Worm (Caenorhabditis elegans) whole organism, midembryonic: ENCODE data around the gene far-1.

Source experiments
- T22C8.4 ChIP-seq: fragments of 200-800 bp; sonication (Bioruptor generic); IDR thresholded peaks from 2 replicates; pipeline ENCODE4 v1.3.6; 2022; ENCODE audit warnings: missing genetic modification characterization, missing compliant biosample characterization
- cog-1 ChIP-seq: sonication (generic microtip); optimal IDR thresholded peaks from 2 replicates; lab custom pipeline; 2016; ENCODE audit warnings: missing genetic modification characterization, missing compliant biosample characterization
- flt-1 ChIP-seq: fragments of 200-800 bp; sonication (Bioruptor generic); IDR thresholded peaks from 2 replicates; pipeline ENCODE4 v1.3.6; 2022; ENCODE audit warnings: missing genetic modification characterization, missing compliant biosample characterization
- klf-2 ChIP-seq: fragments of 200-800 bp; sonication (Bioruptor generic); conservative IDR thresholded peaks from 2 replicates; pipeline ENCODE4 v1.3.6; 2022; ENCODE audit warnings: missing genetic modification reagents, missing genetic modification characterization, missing compliant biosample characterization
- med-1 ChIP-seq: sonication (generic microtip); optimal IDR thresholded peaks from 2 replicates; lab custom pipeline; 2017; ENCODE audit warnings: missing genetic modification characterization, mild to moderate bottlenecking, missing compliant biosample characterization, antibody characterized with exemption, missing genetic modification reagents; ENCODE audit not compliant: insufficient read depth
- ref-1 ChIP-seq: fragments of 200-800 bp; sonication (Bioruptor generic); conservative IDR thresholded peaks from 2 replicates; pipeline ENCODE4 v1.3.6; 2022; ENCODE audit warnings: missing genetic modification reagents, missing genetic modification characterization, missing compliant biosample characterization
- tab-1 ChIP-seq: fragments of 200-800 bp; sonication (Bioruptor generic); IDR thresholded peaks from 2 replicates; pipeline ENCODE4 v1.3.6; 2022; ENCODE audit warnings: missing genetic modification characterization, missing compliant biosample characterization
- ztf-23 ChIP-seq: fragments of 200-800 bp; sonication (Bioruptor generic); IDR thresholded peaks from 2 replicates; pipeline ENCODE4 v1.3.6; 2022; ENCODE audit warnings: missing genetic modification reagents, missing genetic modification characterization, missing compliant biosample characterization
- ztf-29 ChIP-seq: fragments of 200-800 bp; sonication (Bioruptor generic); IDR thresholded peaks from 2 replicates; pipeline ENCODE4 v1.3.6; 2022; ENCODE audit warnings: missing genetic modification reagents, missing genetic modification characterization, missing compliant biosample characterization

far-1 gene

ce11 chrIII:9071372-9071771 lies 9.6 kb downstream of the far-1 start, which contains the start of gene lin-12:
Gene lin-12 (minus strand): TSS chrIII:9071472.
- no peak for TF ChIP-seq T22C8.4
- no peak for TF ChIP-seq ztf-23 (GFP tag; lab: Robert Waterston, UW)
- no peak for TF ChIP-seq tab-1 (GFP tag; lab: Robert Waterston, UW)
- TF ChIP-seq flt-1 (GFP tag; lab: Robert Waterston, UW): no peak
- no peak for TF ChIP-seq med-1 (GFP tag; lab: Kevin White, UChicago)
- TF ChIP-seq ztf-29 (GFP tag; lab: Robert Waterston, UW): no peak
- no peak for TF ChIP-seq ref-1 (GFP tag; lab: Robert Waterston, UW)
- no peak for TF ChIP-seq cog-1 (tag; lab: Kevin White, UChicago)
- no peak for TF ChIP-seq klf-2 (GFP tag; lab: Robert Waterston, UW)

ce11 chrIII:9069712-9070111 lies 11.3 kb downstream of the far-1 start:
- no peak for TF ChIP-seq ztf-23 (GFP tag; lab: Robert Waterston, UW)
- no peak for TF ChIP-seq ref-1 (GFP tag; lab: Robert Waterston, UW)

ce11 chrIII:9060267-9060666 lies 20.7 kb downstream of the far-1 start:
- TF ChIP-seq flt-1 (GFP tag; lab: Robert Waterston, UW): no peak
- TF ChIP-seq tab-1 (GFP tag; lab: Robert Waterston, UW): no peak
- TF ChIP-seq med-1 (GFP tag; lab: Kevin White, UChicago): no peak
- TF ChIP-seq ztf-23 (GFP tag; lab: Robert Waterston, UW): no peak
- TF ChIP-seq klf-2 (GFP tag; lab: Robert Waterston, UW): no peak
- TF ChIP-seq ztf-29 (GFP tag; lab: Robert Waterston, UW): no peak
- TF ChIP-seq cog-1 (tag; lab: Kevin White, UChicago): no peak
- no peak for TF ChIP-seq T22C8.4
- TF ChIP-seq ref-1 (GFP tag; lab: Robert Waterston, UW): no peak

ce11 chrIII:9058959-9059534 lies 21.9 kb downstream of the far-1 start, which contains the start of gene gst-1:
Gene gst-1 (plus strand): TSS chrIII:9059331.
- no peak for TF ChIP-seq cog-1 (tag; lab: Kevin White, UChicago)
- TF ChIP-seq med-1 (GFP tag; lab: Kevin White, UChicago): no peak
- TF ChIP-seq ref-1 (GFP tag; lab: Robert Waterston, UW): no peak
- TF ChIP-seq ztf-23 (GFP tag; lab: Robert Waterston, UW): no peak
- TF ChIP-seq T22C8.4: no peak
- TF ChIP-seq klf-2 (GFP tag; lab: Robert Waterston, UW): no peak
- TF ChIP-seq tab-1 (GFP tag; lab: Robert Waterston, UW): no peak
- no peak for TF ChIP-seq ztf-29 (GFP tag; lab: Robert Waterston, UW)
- TF ChIP-seq flt-1 (GFP tag; lab: Robert Waterston, UW): no peak

- TF ChIP-seq ref-1 (GFP tag; lab: Robert Waterston, UW): no peak
These were observed 26.4 kb downstream of the far-1 start, which contains the start of gene cls-2 for ce11 chrIII:9054414-9055147. Gene cls-2 (plus strand): TSS chrIII:9055048.

ce11 chrIII:9053740-9054252 lies 27.2 kb downstream of the far-1 start, which contains the start of gene R107.5:
Gene R107.5 (minus strand): TSS chrIII:9053790.
- peak; percentile 81 for TF ChIP-seq ztf-23 (GFP tag; lab: Robert Waterston, UW)
- no peak for TF ChIP-seq med-1 (GFP tag; lab: Kevin White, UChicago)
- no peak for TF ChIP-seq tab-1 (GFP tag; lab: Robert Waterston, UW)
- peak; percentile 78 for TF ChIP-seq flt-1 (GFP tag; lab: Robert Waterston, UW)
- TF ChIP-seq klf-2 (GFP tag; lab: Robert Waterston, UW): no peak
- TF ChIP-seq ztf-29 (GFP tag; lab: Robert Waterston, UW): no peak
- no peak for TF ChIP-seq ref-1 (GFP tag; lab: Robert Waterston, UW)
- TF ChIP-seq T22C8.4: peak; percentile 52; the same call in 1 of the 2 replicates
- no peak for TF ChIP-seq cog-1 (tag; lab: Kevin White, UChicago)

- TF ChIP-seq ztf-29 (GFP tag; lab: Robert Waterston, UW) (no peak), klf-2 (GFP tag; lab: Robert Waterston, UW) (no peak), ref-1 (GFP tag; lab: Robert Waterston, UW) (no peak), med-1 (GFP tag; lab: Kevin White, UChicago) (no peak), ztf-23 (GFP tag; lab: Robert Waterston, UW) (no peak), tab-1 (GFP tag; lab: Robert Waterston, UW) (no peak), cog-1 (tag; lab: Kevin White, UChicago) (no peak), T22C8.4 (no peak), flt-1 (GFP tag; lab: Robert Waterston, UW) (no peak)
These were observed 27.7 kb downstream of the far-1 start for ce11 chrIII:9053263-9053662.

- TF ChIP-seq ref-1 (GFP tag; lab: Robert Waterston, UW) (no peak), ztf-29 (GFP tag; lab: Robert Waterston, UW) (0 out of 2 replicates have a peak, but pooled peaks have one; percentile 18), klf-2 (GFP tag; lab: Robert Waterston, UW) (peak; percentile 38; the same call in 1 of the 2 replicates)
These were observed 28.5 kb downstream of the far-1 start for ce11 chrIII:9052371-9052978.

ce11 chrIII:9051714-9052113 lies 29.3 kb downstream of the far-1 start:
- no peak for TF ChIP-seq tab-1 (GFP tag; lab: Robert Waterston, UW)
- no peak for TF ChIP-seq cog-1 (tag; lab: Kevin White, UChicago)
- no peak for TF ChIP-seq ztf-23 (GFP tag; lab: Robert Waterston, UW)
- TF ChIP-seq T22C8.4: no peak
- no peak for TF ChIP-seq ztf-29 (GFP tag; lab: Robert Waterston, UW)
- TF ChIP-seq ref-1 (GFP tag; lab: Robert Waterston, UW): no peak
- TF ChIP-seq med-1 (GFP tag; lab: Kevin White, UChicago): no peak
- TF ChIP-seq klf-2 (GFP tag; lab: Robert Waterston, UW): no peak
- TF ChIP-seq flt-1 (GFP tag; lab: Robert Waterston, UW): no peak
